Fruit fly (Drosophila melanogaster): ENCODE measurements around the gene Naa30B.
A peak's percentile ranks its signal among the peaks of the same experiment; 100 is the strongest.

Naa30B gene

dm6 chr3L:1515820-1516540 is 44.1 kb upstream of the Naa30B start (continued):
- TF ChIP-seq CG33213 (GFP tag; optimal IDR thresholded peaks at IDR 0.05) (peak; percentile 48), gro (GFP tag; optimal IDR thresholded peaks at IDR 0.05) (no peak), abd-A (tag; optimal IDR thresholded peaks at IDR 0.05) (no peak), CG8359 (GFP tag; optimal IDR thresholded peaks at IDR 0.05; ENCODE audit: borderline replicate concordance) (peak; percentile 64), CG17612 (GFP tag; IDR thresholded peaks at IDR 0.05) (no peak), tx (GFP tag; optimal IDR thresholded peaks at IDR 0.05) (peak; percentile 52), HmgD (GFP tag; optimal IDR thresholded peaks at IDR 0.05) (peak; percentile 21), Pdp1 (GFP tag; optimal IDR thresholded peaks at IDR 0.05) (peak in 1 of 2 experiments; percentile 64), CG30403 (GFP tag; optimal IDR thresholded peaks at IDR 0.05) (peak; percentile 85), ci (GFP tag; IDR thresholded peaks at IDR 0.05) (peak; percentile 78; the same call in 2 of the 3 replicates), sug (tag; optimal IDR thresholded peaks at IDR 0.05) (no peak), CG30431 (GFP tag; optimal IDR thresholded peaks at IDR 0.05) (peak; percentile 64), CG17385 (GFP tag; optimal IDR thresholded peaks at IDR 0.05) (peak; percentile 70), Dip2 (GFP tag; IDR thresholded peaks at IDR 0.05) (no peak), dpn (GFP tag; optimal IDR thresholded peaks at IDR 0.05) (peak; percentile 60 to 77), cas (GFP tag; IDR thresholded peaks at IDR 0.05) (no peak), Ssrp (tag; optimal IDR thresholded peaks at IDR 0.05) (peak; percentile 81), vfl (GFP tag; optimal IDR thresholded peaks at IDR 0.05) (no peak), fd96Cb (tag; optimal IDR thresholded peaks at IDR 0.05) (peak; percentile 75), Side (GFP tag; optimal IDR thresholded peaks at IDR 0.05) (peak; percentile 4), Myb (GFP tag; optimal IDR thresholded peaks at IDR 0.05) (no peak), CG8089 (GFP tag; optimal IDR thresholded peaks at IDR 0.05) (peak; percentile 74), YL-1 (GFP tag; optimal IDR thresholded peaks at IDR 0.05) (peak; percentile 54), CG6791 (GFP tag; IDR thresholded peaks at IDR 0.05; ENCODE audit: partially characterized antibody) (no peak), Dref (GFP tag; IDR thresholded peaks at IDR 0.05) (no peak), CG7357 (GFP tag; IDR thresholded peaks at IDR 0.05) (peak; percentile 41; the same call in 1 of the 3 replicates), twi (tag; optimal IDR thresholded peaks at IDR 0.05) (peak; percentile 76), CG1832 (GFP tag; optimal IDR thresholded peaks at IDR 0.05) (no peak), CG3407 (GFP tag; optimal IDR thresholded peaks at IDR 0.05) (peak; percentile 71), Poxn (GFP tag; IDR thresholded peaks at IDR 0.05) (no peak), crc (GFP tag; optimal IDR thresholded peaks at IDR 0.05) (no peak), CG7928 (GFP tag; optimal IDR thresholded peaks at IDR 0.05) (no peak), CG7372 (GFP tag; IDR thresholded peaks at IDR 0.05) (0 out of 2 replicates have a peak, but pooled peaks have one; percentile 16), nerfin-1 (tag; optimal IDR thresholded peaks at IDR 0.05) (peak; percentile 70), zen2 (GFP tag; IDR thresholded peaks at IDR 0.05; ENCODE audit: partially characterized antibody) (no peak), Mrtf (GFP tag; IDR thresholded peaks at IDR 0.05) (peak; percentile 46; the same call in 1 of the 3 replicates), Bdp1 (GFP tag; optimal IDR thresholded peaks at IDR 0.05) (peak; percentile 45), HHEX (GFP tag; optimal IDR thresholded peaks at IDR 0.05) (peak; percentile 53), CG8281 (tag; optimal IDR thresholded peaks at IDR 0.05) (peak; percentile 45), CG3065 (GFP tag; optimal IDR thresholded peaks at IDR 0.05) (no peak), Max (GFP tag; optimal IDR thresholded peaks at IDR 0.05) (peak; percentile 59), Opbp (GFP tag; IDR thresholded peaks at IDR 0.05; ENCODE audit: partially characterized antibody) (no peak), prd (optimal IDR thresholded peaks at IDR 0.05) (no peak), prd (GFP tag; IDR thresholded peaks at IDR 0.05) (peak; percentile 79), Oli (tag; optimal IDR thresholded peaks at IDR 0.05) (peak; percentile 82), CG14860 (GFP tag; IDR thresholded peaks at IDR 0.05; ENCODE audit: partially characterized antibody) (no peak), CG5245 (GFP tag; optimal IDR thresholded peaks at IDR 0.05) (peak; percentile 40), Sin3A (optimal IDR thresholded peaks at IDR 0.05) (no peak), Ravus (GFP tag; IDR thresholded peaks at IDR 0.05) (no peak), CG18764 (GFP tag; optimal IDR thresholded peaks at IDR 0.05) (peak; percentile 33)

All from whole organism, embryonic.